Fruit fly (Drosophila melanogaster) whole organism, embryonic: ENCODE results near the gene pix.

ENCODE experiments used
- Asciz ChIP-seq: fragments of 200-800 bp; sonication (Bioruptor generic); optimal IDR thresholded peaks from 2 replicates; lab custom pipeline; 2017; ENCODE audit warnings: missing biosample characterization, mild to moderate bottlenecking, missing genetic modification characterization, missing genetic modification reagents
- Awh ChIP-seq: fragments of 200-800 bp; sonication (Bioruptor generic); IDR thresholded peaks from 2 replicates; pipeline ENCODE4, ENCODE4 v1.3.6; 2022; ENCODE audit warnings: missing biosample characterization, missing genetic modification characterization
- B-H1 ChIP-seq: fragments of 200-800 bp; sonication (Bioruptor generic); IDR thresholded peaks from 3 replicates; pipeline ENCODE4 v1.3.6; 2022; ENCODE audit warnings: missing biosample characterization, missing genetic modification characterization
- C15 ChIP-seq: fragments of 200-800 bp; sonication (Bioruptor generic); IDR thresholded peaks from 3 replicates; pipeline ENCODE4 v1.3.6; 2022; ENCODE audit warnings: missing biosample characterization, missing genetic modification characterization
- CG10565 ChIP-seq: fragments of 200-800 bp; sonication (Bioruptor generic); optimal IDR thresholded peaks from 3 replicates; lab custom pipeline; 2016; ENCODE audit warnings: missing biosample characterization, mild to moderate bottlenecking, missing genetic modification characterization
- CG10979 ChIP-seq: fragments of 200-800 bp; sonication (Bioruptor generic); optimal IDR thresholded peaks from 2 replicates; lab custom pipeline; 2018; ENCODE audit warnings: missing biosample characterization, mild to moderate bottlenecking, missing genetic modification characterization, moderate library complexity
- CG11247 ChIP-seq: fragments of 200-800 bp; sonication (Bioruptor generic); IDR thresholded peaks from 2 replicates; pipeline ENCODE4 v1.3.6; 2022; ENCODE audit warnings: missing biosample characterization, missing genetic modification characterization
- CG11504 ChIP-seq: fragments of 200-800 bp; sonication (Bioruptor generic); optimal IDR thresholded peaks from 3 replicates; lab custom pipeline; 2019; ENCODE audit warnings: missing biosample characterization, mild to moderate bottlenecking, missing genetic modification characterization, moderate library complexity
- CG12236 ChIP-seq: fragments of 200-800 bp; sonication (Bioruptor generic); optimal IDR thresholded peaks from 2 replicates; lab custom pipeline; 2016; ENCODE audit warnings: missing biosample characterization, missing genetic modification characterization
- CG14441 ChIP-seq: fragments of 200-800 bp; sonication (Bioruptor generic); IDR thresholded peaks from 2 replicates; pipeline ENCODE4 v1.3.6; 2022; ENCODE audit warnings: missing biosample characterization, missing genetic modification characterization
- CG1529 ChIP-seq: fragments of 200-800 bp; sonication (Bioruptor generic); optimal IDR thresholded peaks from 3 replicates; lab custom pipeline; 2018; ENCODE audit warnings: missing biosample characterization, missing genetic modification characterization
- CG15696 ChIP-seq: fragments of 200-800 bp; sonication (Bioruptor generic); optimal IDR thresholded peaks from 2 replicates; lab custom pipeline; 2019; ENCODE audit warnings: missing biosample characterization, mild to moderate bottlenecking, missing genetic modification characterization, moderate library complexity
- CG17359 ChIP-seq: fragments of 200-800 bp; sonication (Bioruptor generic); optimal IDR thresholded peaks from 3 replicates; lab custom pipeline; 2018; ENCODE audit warnings: missing biosample characterization, mild to moderate bottlenecking, missing genetic modification characterization, moderate library complexity
- CG2875 ChIP-seq: fragments of 200-800 bp; sonication (Bioruptor generic); optimal IDR thresholded peaks from 2 replicates; lab custom pipeline; 2017; ENCODE audit warnings: missing biosample characterization, mild to moderate bottlenecking, missing genetic modification characterization, missing genetic modification reagents
- CG3407 ChIP-seq: fragments of 200-800 bp; sonication (Bioruptor generic); optimal IDR thresholded peaks from 2 replicates; lab custom pipeline; 2018; ENCODE audit warnings: missing biosample characterization, mild to moderate bottlenecking, missing genetic modification characterization
- CG34224 ChIP-seq: fragments of 200-800 bp; sonication (Bioruptor generic); IDR thresholded peaks from 3 replicates; pipeline ENCODE4 v1.3.6; 2022; ENCODE audit warnings: missing biosample characterization, missing genetic modification characterization; ENCODE audit not compliant: partially characterized antibody
- CG4282 ChIP-seq: fragments of 200-800 bp; sonication (Bioruptor generic); optimal IDR thresholded peaks from 2 replicates; lab custom pipeline; 2016; ENCODE audit warnings: missing biosample characterization, missing genetic modification characterization
- CG4360 ChIP-seq: fragments of 200-800 bp; sonication (Bioruptor generic); IDR thresholded peaks from 2 replicates; pipeline ENCODE4 v1.3.6; 2022; ENCODE audit warnings: missing biosample characterization, missing genetic modification characterization
- CG6654 ChIP-seq: fragments of 200-800 bp; sonication (Bioruptor generic); optimal IDR thresholded peaks from 2 replicates; lab custom pipeline; 2017; ENCODE audit warnings: missing biosample characterization, mild to moderate bottlenecking, missing genetic modification characterization
- CG7372 ChIP-seq: fragments of 200-800 bp; sonication (Bioruptor generic); IDR thresholded peaks from 2 replicates; pipeline ENCODE4 v1.3.6; 2022; ENCODE audit warnings: missing biosample characterization, missing genetic modification characterization
- CG8388 ChIP-seq: fragments of 200-800 bp; sonication (Bioruptor generic); optimal IDR thresholded peaks from 2 replicates; lab custom pipeline; 2019; ENCODE audit warnings: missing biosample characterization, mild to moderate bottlenecking, missing genetic modification characterization, moderate library complexity
- CG8478 ChIP-seq: fragments of >200 bp; optimal IDR thresholded peaks from 2 replicates; lab custom pipeline; 2018
- CrebB ChIP-seq: fragments of 200-800 bp; sonication (Bioruptor generic); optimal IDR thresholded peaks from 3 replicates; lab custom pipeline; 2018; ENCODE audit warnings: missing biosample characterization, mild to moderate bottlenecking, missing genetic modification characterization
- D19A ChIP-seq: fragments of 200-800 bp; optimal IDR thresholded peaks from 3 replicates; lab custom pipeline; 2019; ENCODE audit warnings: missing biosample characterization, mild to moderate bottlenecking, missing genetic modification characterization, moderate library complexity
- Dad ChIP-seq: fragments of 200-800 bp; sonication (Bioruptor generic); optimal IDR thresholded peaks from 3 replicates; lab custom pipeline; 2016; ENCODE audit warnings: missing biosample characterization, missing genetic modification characterization
- Dip3 ChIP-seq: fragments of 200-800 bp; sonication (Bioruptor generic); optimal IDR thresholded peaks from 3 replicates; lab custom pipeline; 2016; ENCODE audit warnings: missing biosample characterization, missing genetic modification characterization
- HHEX ChIP-seq: fragments of 200-800 bp; sonication (Bioruptor generic); optimal IDR thresholded peaks from 3 replicates; lab custom pipeline; 2017; ENCODE audit warnings: missing biosample characterization, mild to moderate bottlenecking, missing genetic modification characterization, missing genetic modification reagents
- Hr39 ChIP-seq: fragments of >200 bp; optimal IDR thresholded peaks from 2 replicates; lab custom pipeline; 2017
- Jarid2 ChIP-seq: fragments of 200-800 bp; sonication (Bioruptor generic); optimal IDR thresholded peaks from 3 replicates; lab custom pipeline; 2017; ENCODE audit warnings: mild to moderate bottlenecking, missing biosample characterization, missing genetic modification reagents, missing genetic modification characterization
- Mrtf ChIP-seq: fragments of 200-800 bp; sonication (Bioruptor generic); IDR thresholded peaks from 3 replicates; pipeline ENCODE4 v1.3.6; 2022; ENCODE audit warnings: missing biosample characterization, missing genetic modification characterization
- Opbp ChIP-seq: fragments of 200-800 bp; sonication (Bioruptor generic); IDR thresholded peaks from 3 replicates; pipeline ENCODE4 v1.3.6; 2022; ENCODE audit warnings: missing biosample characterization, missing genetic modification characterization; ENCODE audit not compliant: partially characterized antibody
- Optix ChIP-seq: fragments of 200-800 bp; sonication (Bioruptor generic); IDR thresholded peaks from 3 replicates; pipeline ENCODE4 v1.3.6; 2022; ENCODE audit warnings: missing biosample characterization, missing genetic modification characterization
- YL-1 ChIP-seq: fragments of 200-800 bp; sonication (Bioruptor generic); optimal IDR thresholded peaks from 3 replicates; lab custom pipeline; 2017; ENCODE audit warnings: missing biosample characterization, mild to moderate bottlenecking, missing genetic modification characterization
- al ChIP-seq: fragments of 200-800 bp; sonication (Bioruptor generic); IDR thresholded peaks from 2 replicates; pipeline ENCODE4 v1.3.6; 2022; ENCODE audit warnings: missing biosample characterization, missing genetic modification characterization
- bab2 ChIP-seq: fragments of 200-800 bp; sonication (Bioruptor generic); optimal IDR thresholded peaks from 2 replicates; lab custom pipeline; 2016; ENCODE audit warnings: missing biosample characterization, missing genetic modification characterization
- cas ChIP-seq: fragments of 200-800 bp; sonication (Bioruptor generic); IDR thresholded peaks from 2 replicates; pipeline ENCODE4 v1.3.6; 2022; ENCODE audit warnings: missing biosample characterization, missing genetic modification characterization
- corto ChIP-seq: fragments of 200-800 bp; sonication (Bioruptor generic); optimal IDR thresholded peaks from 2 replicates; lab custom pipeline; 2016; ENCODE audit warnings: missing biosample characterization, mild to moderate bottlenecking, missing genetic modification characterization, moderate library complexity
- disco-r ChIP-seq: fragments of 200-800 bp; sonication (Bioruptor generic); optimal IDR thresholded peaks from 2 replicates; lab custom pipeline; 2016; ENCODE audit warnings: missing biosample characterization, missing genetic modification characterization
- dmrt99B ChIP-seq: fragments of 200-800 bp; sonication (Bioruptor generic); optimal IDR thresholded peaks from 2 replicates; lab custom pipeline; 2018; ENCODE audit warnings: missing biosample characterization, mild to moderate bottlenecking, missing genetic modification characterization, moderate library complexity
- dpn ChIP-seq, 2 experiments: fragments of 200-800 bp; sonication (Bioruptor generic); optimal IDR thresholded peaks; 3 replicates each; lab custom pipeline; 2016; ENCODE audit warnings: missing biosample characterization in 2 of 2, missing genetic modification characterization in 2 of 2
- grau ChIP-seq: fragments of 200-800 bp; optimal IDR thresholded peaks from 3 replicates; lab custom pipeline; 2019; ENCODE audit warnings: missing biosample characterization, mild to moderate bottlenecking, missing genetic modification characterization, moderate library complexity
- ind ChIP-seq: fragments of 200-800 bp; sonication (Bioruptor generic); optimal IDR thresholded peaks from 3 replicates; lab custom pipeline; 2016; ENCODE audit warnings: missing biosample characterization, missing genetic modification characterization
- ken ChIP-seq: fragments of 200-800 bp; sonication (Bioruptor generic); IDR thresholded peaks from 3 replicates; pipeline ENCODE4 v1.3.6; 2022; ENCODE audit warnings: missing biosample characterization, missing genetic modification characterization
- mirr ChIP-seq: fragments of 200-800 bp; sonication (Bioruptor generic); optimal IDR thresholded peaks from 3 replicates; lab custom pipeline; 2018; ENCODE audit warnings: missing biosample characterization, mild to moderate bottlenecking, missing genetic modification characterization
- run ChIP-seq: fragments of 200-800 bp; sonication (Bioruptor generic); optimal IDR thresholded peaks from 3 replicates; lab custom pipeline; 2018; ENCODE audit warnings: missing biosample characterization, mild to moderate bottlenecking, missing genetic modification characterization
- slbo ChIP-seq: fragments of 200-800 bp; sonication (Bioruptor generic); IDR thresholded peaks from 2 replicates; pipeline ENCODE4 v1.3.6; 2022; ENCODE audit warnings: missing biosample characterization, missing genetic modification characterization
- slou ChIP-seq: fragments of 200-800 bp; sonication (Bioruptor generic); optimal IDR thresholded peaks from 3 replicates; lab custom pipeline; 2016; ENCODE audit warnings: missing biosample characterization, missing genetic modification characterization
- tap ChIP-seq: fragments of 200-800 bp; optimal IDR thresholded peaks from 3 replicates; lab custom pipeline; 2019; ENCODE audit warnings: missing biosample characterization, mild to moderate bottlenecking, missing genetic modification characterization, moderate library complexity
- vfl ChIP-seq: fragments of 200-800 bp; sonication (Bioruptor generic); optimal IDR thresholded peaks from 2 replicates; lab custom pipeline; 2016; ENCODE audit warnings: missing biosample characterization, missing genetic modification characterization

The pix gene

DNA sequence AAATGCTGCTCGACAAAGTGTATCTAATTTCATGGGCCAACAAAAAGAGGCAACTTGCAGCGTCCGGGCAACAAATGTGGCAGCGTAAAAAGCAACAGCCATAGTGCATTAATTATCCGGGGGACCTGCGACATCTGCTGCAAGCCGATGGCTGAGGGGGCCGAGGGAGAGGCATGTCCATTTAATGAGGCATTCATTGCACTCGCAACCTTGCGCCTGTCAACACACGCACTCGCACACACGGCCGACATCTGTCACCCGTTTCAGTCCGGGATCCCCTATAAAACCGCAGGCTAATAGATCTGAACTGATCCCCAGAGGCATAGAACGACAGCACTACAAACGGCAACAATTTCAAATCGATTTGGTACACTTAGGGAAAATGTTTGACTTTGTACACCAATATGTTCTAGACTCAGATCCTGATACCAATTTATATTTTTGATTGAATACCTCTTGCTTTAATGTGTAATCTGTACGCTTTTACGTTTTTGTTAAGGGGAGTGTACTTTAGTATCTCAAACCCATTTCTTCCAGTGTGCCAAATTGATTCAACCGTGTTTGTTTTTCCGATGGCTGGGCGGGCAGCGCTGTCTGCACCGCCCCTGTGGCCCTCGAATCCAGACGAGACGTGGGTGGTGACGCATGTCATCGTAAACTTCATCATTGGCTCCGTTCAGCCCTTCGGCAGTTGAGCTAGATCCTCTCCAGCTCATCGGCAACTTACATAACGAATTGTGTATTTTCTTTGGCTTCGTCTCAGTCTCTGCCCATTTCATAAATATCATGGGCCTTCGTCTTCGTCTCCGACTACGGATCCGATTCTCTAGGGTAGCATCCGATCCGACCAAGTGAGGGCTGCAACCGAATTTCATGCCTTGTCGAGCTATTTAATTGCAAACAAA is 37.2 kb upstream of the pix start (continued):
- TF ChIP-seq corto (GFP tag; lab: Kevin White, UChicago) (no peak), CG10979 (tag; lab: Kevin White, UChicago) (peak; percentile 90), CG3407 (GFP tag; lab: Kevin White, UChicago) (peak; percentile 55), ken (GFP tag; lab: Robert Waterston, UW) (peak; percentile 78; the same call in 2 of the 3 replicates), CG8478 (lab: Kevin White, UChicago) (no peak), D19A (tag; lab: Kevin White, UChicago) (peak; percentile 71), CG6654 (peak; percentile 38), slou (GFP tag; lab: Kevin White, UChicago) (peak; percentile 40), vfl (GFP tag; lab: Kevin White, UChicago) (peak; percentile 4), al (GFP tag; lab: Robert Waterston, UW) (no peak), grau (tag; lab: Kevin White, UChicago) (peak; percentile 68), Hr39 (lab: Kevin White, UChicago) (no peak), Dip3 (GFP tag; lab: Kevin White, UChicago) (no peak), CG11504 (tag; lab: Kevin White, UChicago) (peak; percentile 67), B-H1 (GFP tag; lab: Robert Waterston, UW) (peak; percentile 46; the same call in 2 of the 3 replicates), CG11247 (GFP tag; lab: Robert Waterston, UW) (peak; percentile 71), slbo (GFP tag; lab: Robert Waterston, UW) (0 out of 2 replicates have a peak, but pooled peaks have one; percentile 28), Optix (GFP tag; lab: Robert Waterston, UW) (peak; percentile 70; the same call in 1 of the 3 replicates), cas (GFP tag; lab: Robert Waterston, UW) (no peak), CG8388 (GFP tag; lab: Kevin White, UChicago) (peak; percentile 78), Jarid2 (GFP tag; lab: Kevin White, UChicago) (peak; percentile 6), dpn (GFP tag; optimal IDR thresholded peaks at IDR 0.05; lab: Kevin White, UChicago) (peak; percentile 70 to 86), Opbp (GFP tag; lab: Robert Waterston, UW) (no peak), CG2875 (peak; percentile 64), tap (tag; lab: Kevin White, UChicago) (no peak), CG14441 (peak; percentile 60), bab2 (GFP tag; lab: Kevin White, UChicago) (peak; percentile 90), C15 (GFP tag; lab: Robert Waterston, UW) (no peak), CG10565 (GFP tag; lab: Kevin White, UChicago) (peak; percentile 46), CG4282 (GFP tag; lab: Kevin White, UChicago) (no peak), disco-r (GFP tag; lab: Kevin White, UChicago) (peak; percentile 34), HHEX (GFP tag; lab: Kevin White, UChicago) (peak; percentile 38), CG7372 (GFP tag; lab: Robert Waterston, UW) (peak; percentile 54), YL-1 (GFP tag; lab: Kevin White, UChicago) (no peak), CrebB (tag; lab: Kevin White, UChicago) (no peak), dmrt99B (tag; lab: Kevin White, UChicago) (peak; percentile 73), CG4360 (GFP tag; lab: Robert Waterston, UW) (no peak; the same call in 1 of the 2 replicates), CG1529 (GFP tag; lab: Kevin White, UChicago) (peak; percentile 49), CG15696 (tag; lab: Kevin White, UChicago) (peak; percentile 97), Asciz (peak; percentile 60), run (no peak), CG12236 (peak; percentile 69), Awh (GFP tag; lab: Robert Waterston, UW) (peak; percentile 73), Dad (GFP tag; lab: Kevin White, UChicago) (peak; percentile 45), ind (GFP tag; lab: Kevin White, UChicago) (peak; percentile 63), Mrtf (GFP tag; lab: Robert Waterston, UW) (peak; percentile 72), CG34224 (GFP tag; lab: Robert Waterston, UW) (no peak), mirr (GFP tag; lab: Kevin White, UChicago) (no peak), CG17359 (tag; lab: Kevin White, UChicago) (peak; percentile 73)
